Worm (Caenorhabditis elegans): ENCODE data around the gene W02B3.3.

ce11 chrIII:710042-710441 is 41.8 kb upstream of the W02B3.3 start:
- TF ChIP-seq mdl-1 (tag; optimal IDR thresholded peaks at IDR 0.05) (no peak), ces-1 (GFP tag; optimal IDR thresholded peaks at IDR 0.05) (no peak), pqm-1 (tag; optimal IDR thresholded peaks at IDR 0.05) (no peak), elt-3 (tag; optimal IDR thresholded peaks at IDR 0.05) (no peak), C04F5.9 (tag; optimal IDR thresholded peaks at IDR 0.05) (no peak), unc-62 (GFP tag; optimal IDR thresholded peaks at IDR 0.05) (no peak), nhr-237 (tag; optimal IDR thresholded peaks at IDR 0.05) (no peak), aly-2 (tag; optimal IDR thresholded peaks at IDR 0.05) (no peak), nhr-11 (tag; optimal IDR thresholded peaks at IDR 0.05) (no peak), unc-86 (tag; optimal IDR thresholded peaks at IDR 0.05) (no peak)
